Fruit fly (Drosophila melanogaster): ENCODE measurements around the gene Nf-YA.
A peak's percentile ranks its signal among the peaks of the same experiment; 100 is the strongest.

dm6 chr3L:9426656-9427294, 15.3 kb downstream of the Nf-YA start, which contains the start of the genes Atat and Shc:
- TF ChIP-seq CG1620 (GFP tag; optimal IDR thresholded peaks at IDR 0.05) (peak; percentile 100), kay (GFP tag; ENCODE audit: borderline replicate concordance) (peak; percentile 97), CG7045 (GFP tag; optimal IDR thresholded peaks at IDR 0.05) (peak; percentile 98), toe (GFP tag; optimal IDR thresholded peaks at IDR 0.05) (peak; percentile 100), ovo (GFP tag; optimal IDR thresholded peaks at IDR 0.05) (peak; percentile 96), CG12768 (GFP tag; optimal IDR thresholded peaks at IDR 0.05) (peak; percentile 99), cic (GFP tag; optimal IDR thresholded peaks at IDR 0.05) (peak; percentile 89), Hr96 (GFP tag; optimal IDR thresholded peaks at IDR 0.05) (peak; percentile 100), Clk (GFP tag; optimal IDR thresholded peaks at IDR 0.05) (peak; percentile 99), bab1 (GFP tag; optimal IDR thresholded peaks at IDR 0.05) (peak; percentile 99), CG5204 (GFP tag; optimal IDR thresholded peaks at IDR 0.05) (no peak), CG33017 (tag; optimal IDR thresholded peaks at IDR 0.05) (peak; percentile 97), Mnt (GFP tag; optimal IDR thresholded peaks at IDR 0.05) (peak; percentile 94), CG11617 (GFP tag; optimal IDR thresholded peaks at IDR 0.05) (peak; percentile 97)
